Worm (Caenorhabditis elegans) whole organism, L3 larva: ENCODE measurements around the gene dct-1.
A peak's percentile ranks its signal among the peaks of the same experiment; 100 is the strongest.

Experiments
- R02D3.7 ChIP-seq: fragments of 150-350 bp; optimal IDR thresholded peaks from 2 replicates; lab custom pipeline; 2014; ENCODE audit warnings: missing biosample characterization, missing genetic modification characterization
- ZK546.5 ChIP-seq: sonication (generic microtip); optimal IDR thresholded peaks from 2 replicates; lab custom pipeline; 2017; ENCODE audit warnings: missing biosample characterization, missing genetic modification characterization
- ceh-16 ChIP-seq: sonication (generic microtip); optimal IDR thresholded peaks from 2 replicates; lab custom pipeline; 2017; ENCODE audit warnings: missing biosample characterization, missing genetic modification characterization
- ceh-28 ChIP-seq: fragments of 150-350 bp; optimal IDR thresholded peaks from 2 replicates; lab custom pipeline; 2014; ENCODE audit warnings: missing biosample characterization, missing genetic modification reagents, missing genetic modification characterization
- ceh-82 ChIP-seq: fragments of 150-350 bp; optimal IDR thresholded peaks from 2 replicates; lab custom pipeline; 2014; ENCODE audit warnings: missing biosample characterization, missing genetic modification characterization
- ceh-9 ChIP-seq: sonication (generic microtip); optimal IDR thresholded peaks from 2 replicates; lab custom pipeline; 2018; ENCODE audit warnings: missing biosample characterization, missing genetic modification characterization
- daf-12 ChIP-seq: fragments of 150-350 bp; optimal IDR thresholded peaks from 2 replicates; lab custom pipeline; 2014; ENCODE audit warnings: missing biosample characterization, missing genetic modification reagents, missing genetic modification characterization
- egl-27 ChIP-seq: sonication (generic microtip); optimal IDR thresholded peaks from 4 replicates; lab custom pipeline; 2017; ENCODE audit warnings: missing biosample characterization, missing genetic modification reagents, missing genetic modification characterization
- elt-1 ChIP-seq: fragments of 150-350 bp; optimal IDR thresholded peaks from 2 replicates; lab custom pipeline; 2014; ENCODE audit warnings: missing biosample characterization, missing genetic modification characterization
- elt-2 ChIP-seq: sonication (generic microtip); optimal IDR thresholded peaks from 2 replicates; lab custom pipeline; 2016; ENCODE audit warnings: missing genetic modification reagents, mild to moderate bottlenecking, missing genetic modification characterization, missing compliant biosample characterization
- elt-3 ChIP-seq, 3 experiments: fragments of 150-350 bp in 1 of 3; sonication (generic microtip) in 2 of 3; optimal IDR thresholded peaks; 2 replicates in 2 of 3; 4 replicates in 1 of 3; lab custom pipeline; 2014 to 2017; ENCODE audit warnings: missing biosample characterization in 3 of 3, missing genetic modification characterization in 3 of 3
- eor-1 ChIP-seq, 2 experiments: fragments of 150-350 bp; optimal IDR thresholded peaks; 2 replicates each; lab custom pipeline; 2014 to 2018; ENCODE audit warnings: missing biosample characterization in 2 of 2, missing genetic modification characterization in 2 of 2
- fkh-10 ChIP-seq: sonication (generic microtip); optimal IDR thresholded peaks from 2 replicates; lab custom pipeline; 2017; ENCODE audit warnings: missing biosample characterization, missing genetic modification reagents, missing genetic modification characterization
- hmg-11 ChIP-seq: sonication (generic microtip); optimal IDR thresholded peaks from 2 replicates; lab custom pipeline; 2016; ENCODE audit warnings: missing genetic modification characterization, missing compliant biosample characterization
- jun-1 ChIP-seq: fragments of 150-350 bp; optimal IDR thresholded peaks from 2 replicates; lab custom pipeline; 2014; ENCODE audit warnings: missing biosample characterization, missing genetic modification reagents, missing genetic modification characterization
- lin-39 ChIP-seq: fragments of 150-350 bp; optimal IDR thresholded peaks from 2 replicates; lab custom pipeline; 2018; ENCODE audit warnings: missing biosample characterization, missing genetic modification reagents, missing genetic modification characterization
- lsy-12 ChIP-seq: sonication (generic microtip); optimal IDR thresholded peaks from 2 replicates; lab custom pipeline; 2016; ENCODE audit warnings: mild to moderate bottlenecking, missing genetic modification characterization, missing compliant biosample characterization
- mml-1 ChIP-seq: fragments of 150-350 bp; sonication (generic microtip); optimal IDR thresholded peaks from 3 replicates; lab custom pipeline; 2014; ENCODE audit warnings: missing biosample characterization, missing genetic modification characterization
- nfya-1 ChIP-seq: sonication (generic microtip); optimal IDR thresholded peaks from 2 replicates; lab custom pipeline; 2017; ENCODE audit warnings: missing genetic modification characterization, mild to moderate bottlenecking, missing compliant biosample characterization, antibody characterized with exemption, moderate library complexity; ENCODE audit not compliant: insufficient read depth
- nhr-11 ChIP-seq: fragments of 150-350 bp; optimal IDR thresholded peaks from 2 replicates; lab custom pipeline; 2014; ENCODE audit warnings: missing biosample characterization, missing genetic modification characterization
- nhr-23 ChIP-seq: fragments of 150-350 bp; optimal IDR thresholded peaks from 2 replicates; lab custom pipeline; 2014; ENCODE audit warnings: missing biosample characterization, missing genetic modification reagents, missing genetic modification characterization
- nhr-25 ChIP-seq: sonication (generic microtip); optimal IDR thresholded peaks from 2 replicates; lab custom pipeline; 2017; ENCODE audit warnings: missing biosample characterization, missing genetic modification characterization
- nhr-28 ChIP-seq: fragments of 150-350 bp; optimal IDR thresholded peaks from 2 replicates; lab custom pipeline; 2014; ENCODE audit warnings: missing biosample characterization, missing genetic modification characterization
- nhr-43 ChIP-seq: sonication (generic microtip); optimal IDR thresholded peaks from 2 replicates; lab custom pipeline; 2016; ENCODE audit warnings: mild to moderate bottlenecking, missing genetic modification characterization, missing compliant biosample characterization; ENCODE audit not compliant: poor library complexity, severe bottlenecking
- nhr-67 ChIP-seq: fragments of 150-350 bp; optimal IDR thresholded peaks from 2 replicates; lab custom pipeline; 2014; ENCODE audit warnings: missing biosample characterization, missing genetic modification characterization
- nhr-76 ChIP-seq: fragments of 150-350 bp; sonication (generic microtip); optimal IDR thresholded peaks from 5 replicates; lab custom pipeline; 2014; ENCODE audit warnings: missing biosample characterization, missing genetic modification characterization
- nhr-77 ChIP-seq: fragments of 150-350 bp; optimal IDR thresholded peaks from 2 replicates; lab custom pipeline; 2014; ENCODE audit warnings: missing biosample characterization, missing genetic modification characterization
- pha-4 ChIP-seq: fragments of 150-350 bp; optimal IDR thresholded peaks from 2 replicates; lab custom pipeline; 2014; ENCODE audit warnings: missing biosample characterization, missing genetic modification reagents, missing genetic modification characterization
- snpc-4 ChIP-seq: fragments of 150-350 bp; optimal IDR thresholded peaks from 2 replicates; lab custom pipeline; 2014; ENCODE audit warnings: missing biosample characterization, missing genetic modification characterization
- tbx-2 ChIP-seq: sonication (generic microtip); optimal IDR thresholded peaks from 2 replicates; lab custom pipeline; 2016; ENCODE audit warnings: mild to moderate bottlenecking, missing genetic modification characterization, missing compliant biosample characterization
- unc-39 ChIP-seq: sonication (generic microtip); optimal IDR thresholded peaks from 4 replicates; lab custom pipeline; 2017; ENCODE audit warnings: missing biosample characterization, missing genetic modification characterization
- unc-62 ChIP-seq: fragments of 150-350 bp; sonication (generic microtip); optimal IDR thresholded peaks from 4 replicates; lab custom pipeline; 2014; ENCODE audit warnings: missing biosample characterization, missing genetic modification reagents, missing genetic modification characterization
- zag-1 ChIP-seq: fragments of 150-350 bp; optimal IDR thresholded peaks from 2 replicates; lab custom pipeline; 2014; ENCODE audit warnings: missing biosample characterization, missing genetic modification characterization
- ztf-4 ChIP-seq: fragments of 150-350 bp; optimal IDR thresholded peaks from 2 replicates; lab custom pipeline; 2014; ENCODE audit warnings: missing biosample characterization, missing genetic modification characterization

Gene dct-1

ce11 chrX:7982047-7982446 is 27.9 kb downstream of the dct-1 start, which contains the start of gene his-71:
TSS of gene his-71 (minus strand) at chrX:7982070.
- TF ChIP-seq nhr-25 = no peak
- TF ChIP-seq fkh-10 (GFP tag; lab: Kevin White, UChicago) = no peak
- no peak for TF ChIP-seq eor-1 (tag; optimal IDR thresholded peaks at IDR 0.05; lab: Kevin White, UChicago)
- TF ChIP-seq hmg-11 = no peak
- TF ChIP-seq elt-1 = no peak
- no peak for TF ChIP-seq R02D3.7
- TF ChIP-seq nhr-11 (tag; lab: Kevin White, UChicago) = no peak
- TF ChIP-seq pha-4 = no peak
- no peak for TF ChIP-seq mml-1 (tag; lab: Kevin White, UChicago)
- no peak for TF ChIP-seq daf-12 (tag; lab: Kevin White, UChicago)
- TF ChIP-seq jun-1 = no peak
- no peak for TF ChIP-seq ZK546.5 (tag; lab: Kevin White, UChicago)
- TF ChIP-seq ceh-16 = no peak
- TF ChIP-seq nhr-28 (tag; lab: Kevin White, UChicago) = no peak
- no peak for TF ChIP-seq egl-27 (tag; lab: Kevin White, UChicago)
- TF ChIP-seq unc-62 (GFP tag; lab: Kevin White, UChicago) = no peak
- no peak for TF ChIP-seq ceh-82 (tag; lab: Kevin White, UChicago)
- no peak for TF ChIP-seq snpc-4
- TF ChIP-seq nhr-76 (tag; lab: Kevin White, UChicago) = no peak

DNA sequence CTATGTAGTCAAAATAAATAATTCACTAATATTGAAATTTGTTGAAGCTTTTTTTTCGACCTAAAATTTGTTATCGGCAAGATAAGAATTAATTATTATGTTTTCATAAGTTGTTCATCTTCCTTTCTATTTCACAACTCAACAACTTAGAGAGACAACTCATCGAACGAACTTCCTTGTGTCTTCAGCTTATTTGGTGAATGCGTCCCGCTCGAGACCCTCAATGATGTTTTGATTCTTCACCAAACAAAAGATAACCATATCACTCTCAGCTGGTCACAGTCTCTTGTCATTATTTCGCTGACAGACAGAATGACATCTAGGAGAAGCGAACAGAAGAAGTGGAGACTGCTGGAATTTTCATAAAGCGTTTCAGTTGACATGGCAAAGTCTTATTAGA is 30.6 kb downstream of the dct-1 start:
- TF ChIP-seq tbx-2 (tag; lab: Kevin White, UChicago) (no peak), nhr-25 (peak; percentile 61)

DNA sequence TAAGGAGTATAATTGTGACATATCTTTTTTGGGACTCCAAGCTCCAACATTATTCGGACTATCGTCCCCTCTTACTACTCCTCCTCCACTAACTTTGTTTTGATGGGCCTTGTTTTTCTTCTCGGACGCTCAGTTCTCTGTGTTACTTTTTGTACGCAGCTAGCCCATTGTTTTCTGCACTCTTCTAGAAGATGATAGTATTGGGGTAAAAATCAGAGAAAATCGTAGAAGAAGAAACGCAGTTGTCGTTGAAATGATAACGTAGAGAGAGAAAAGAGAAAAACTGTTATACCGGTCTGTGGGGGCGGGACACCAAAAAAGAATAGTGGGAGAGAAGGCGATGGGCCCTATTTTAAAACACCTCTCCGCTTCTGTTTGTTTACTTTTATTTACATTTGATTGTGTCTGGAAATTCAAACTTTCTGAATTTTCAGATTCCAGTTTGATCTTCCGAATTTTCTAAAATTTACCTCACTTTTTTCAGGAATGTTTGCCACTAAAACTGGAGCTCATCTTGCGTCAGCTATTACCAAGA is 31.4 kb downstream of the dct-1 start, which contains the start of gene F45E1.4:
Gene F45E1.4, plus strand, starts transcription at position 485 of the 535 bp plus-strand sequence.
- peak; percentile 70 for TF ChIP-seq ceh-28
- no peak for TF ChIP-seq lsy-12 (tag; lab: Kevin White, UChicago)
- peak; percentile 21 for TF ChIP-seq nhr-43 (tag; lab: Kevin White, UChicago)
- TF ChIP-seq nhr-23 = peak; percentile 37
- no peak for TF ChIP-seq eor-1 (tag; optimal IDR thresholded peaks at IDR 0.05; lab: Kevin White, UChicago)
- TF ChIP-seq elt-3 (tag; optimal IDR thresholded peaks at IDR 0.05; lab: Kevin White, UChicago) = peak in 1 of 3 experiments; percentile 54

DNA sequence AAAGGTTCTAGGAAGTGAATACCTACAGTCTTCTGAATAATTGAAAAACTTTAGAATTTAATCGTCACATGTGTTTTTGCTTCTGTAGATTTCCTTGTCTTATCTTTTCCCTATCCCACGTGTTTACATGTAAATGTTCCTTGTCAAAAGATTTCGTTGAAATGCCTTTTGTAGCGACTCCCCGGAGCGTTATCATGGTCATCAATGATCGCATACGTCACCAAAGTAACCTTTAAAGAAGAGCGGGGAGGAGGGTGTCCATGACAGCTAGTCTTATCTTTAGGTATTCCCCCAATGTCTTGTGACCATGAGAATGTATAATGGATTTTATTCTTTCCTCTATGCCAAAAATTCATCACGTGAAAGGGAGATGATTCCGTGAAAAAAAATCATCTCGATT is 32.7 kb downstream of the dct-1 start:
- TF ChIP-seq zag-1 (tag; lab: Kevin White, UChicago) = no peak
- peak; percentile 80 for TF ChIP-seq ceh-28
- peak in 2 of 3 experiments; percentile 74 to 93 for TF ChIP-seq elt-3 (tag; optimal IDR thresholded peaks at IDR 0.05; lab: Kevin White, UChicago)
- TF ChIP-seq lsy-12 (tag; lab: Kevin White, UChicago) = no peak
- peak; percentile 73 for TF ChIP-seq nhr-43 (tag; lab: Kevin White, UChicago)
- no peak for TF ChIP-seq lin-39 (tag; lab: Kevin White, UChicago)
- peak; percentile 57 for TF ChIP-seq unc-62 (GFP tag; lab: Kevin White, UChicago)
- TF ChIP-seq nfya-1 (tag; lab: Kevin White, UChicago) = peak; percentile 17
- TF ChIP-seq ztf-4 (tag; lab: Kevin White, UChicago) = no peak
- TF ChIP-seq nhr-76 (tag; lab: Kevin White, UChicago) = no peak
- no peak for TF ChIP-seq nhr-77 (tag; lab: Kevin White, UChicago)
- peak; percentile 82 for TF ChIP-seq nhr-25
- no peak for TF ChIP-seq ceh-9 (tag; lab: Kevin White, UChicago)
- peak; percentile 18 for TF ChIP-seq pha-4
- TF ChIP-seq daf-12 (tag; lab: Kevin White, UChicago) = no peak
- peak; percentile 73 for TF ChIP-seq elt-2 (tag; lab: Kevin White, UChicago)
- no peak for TF ChIP-seq elt-1
- TF ChIP-seq jun-1 = peak; percentile 76
- peak; percentile 88 for TF ChIP-seq nhr-23
- no peak for TF ChIP-seq unc-39 (tag; lab: Kevin White, UChicago)
- TF ChIP-seq R02D3.7 = no peak

DNA sequence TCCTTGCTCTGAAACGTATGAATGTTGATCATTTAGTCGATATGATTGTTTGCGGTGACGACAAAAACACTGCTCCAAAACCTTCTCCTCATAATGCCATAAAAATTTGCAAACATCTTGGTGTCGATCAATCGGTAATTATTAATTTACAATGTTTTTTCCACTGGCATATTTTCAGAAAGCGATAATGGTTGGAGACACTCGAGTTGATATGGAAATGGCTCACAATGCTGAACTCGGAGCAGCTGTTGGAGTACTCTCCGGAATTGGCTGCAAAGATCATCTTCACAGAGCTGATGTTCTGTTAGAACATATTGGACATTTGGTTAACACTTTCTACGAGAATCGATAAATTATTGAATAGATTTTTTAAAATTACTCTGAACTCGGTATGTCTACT is 34.3 kb downstream of the dct-1 start:
- TF ChIP-seq mml-1 (tag; lab: Kevin White, UChicago) (no peak), egl-27 (tag; lab: Kevin White, UChicago) (no peak), elt-1 (no peak), unc-62 (GFP tag; lab: Kevin White, UChicago) (no peak), nhr-67 (tag; lab: Kevin White, UChicago) (no peak), lsy-12 (tag; lab: Kevin White, UChicago) (no peak), nhr-11 (tag; lab: Kevin White, UChicago) (no peak)
